Fruit fly (Drosophila melanogaster) whole organism, embryonic: ENCODE results near the gene CG12723.

Experiments
- CG10366 ChIP-seq: fragments of 200-800 bp; sonication (Bioruptor generic); IDR thresholded peaks from 2 replicates; pipeline ENCODE4 v1.3.6; 2022; ENCODE audit warnings: missing biosample characterization, missing genetic modification characterization
- CG12659 ChIP-seq: fragments of 200-800 bp; sonication (Bioruptor generic); optimal IDR thresholded peaks from 3 replicates; lab custom pipeline; 2017; ENCODE audit warnings: mild to moderate bottlenecking, missing biosample characterization, missing genetic modification reagents, missing genetic modification characterization
- CG1603 ChIP-seq: fragments of 200-800 bp; sonication (Bioruptor generic); optimal IDR thresholded peaks from 2 replicates; lab custom pipeline; 2019; ENCODE audit warnings: missing biosample characterization, mild to moderate bottlenecking, missing genetic modification characterization, moderate library complexity
- CG16863 ChIP-seq: fragments of 200-800 bp; sonication (Bioruptor generic); optimal IDR thresholded peaks from 3 replicates; lab custom pipeline; 2016; ENCODE audit warnings: missing biosample characterization, missing genetic modification characterization
- CG17359 ChIP-seq: fragments of 200-800 bp; sonication (Bioruptor generic); optimal IDR thresholded peaks from 3 replicates; lab custom pipeline; 2018; ENCODE audit warnings: missing biosample characterization, mild to moderate bottlenecking, missing genetic modification characterization, moderate library complexity
- CG17912 ChIP-seq: fragments of 200-800 bp; sonication (Bioruptor generic); optimal IDR thresholded peaks from 2 replicates; lab custom pipeline; 2018; ENCODE audit warnings: missing biosample characterization, mild to moderate bottlenecking, missing genetic modification characterization
- CG18476 ChIP-seq: fragments of 200-800 bp; sonication (Bioruptor generic); optimal IDR thresholded peaks from 2 replicates; lab custom pipeline; 2016; ENCODE audit warnings: missing biosample characterization, mild to moderate bottlenecking, missing genetic modification characterization
- CG18599 ChIP-seq: fragments of 200-800 bp; sonication (Bioruptor generic); optimal IDR thresholded peaks from 3 replicates; lab custom pipeline; 2017; ENCODE audit warnings: missing biosample characterization, missing genetic modification characterization, mild to moderate bottlenecking, moderate library complexity, missing genetic modification reagents
- CG18764 ChIP-seq: fragments of 200-800 bp; sonication (Bioruptor generic); optimal IDR thresholded peaks from 3 replicates; lab custom pipeline; 2016; ENCODE audit warnings: missing biosample characterization, missing genetic modification characterization
- CG2116 ChIP-seq: fragments of 200-800 bp; sonication (Bioruptor generic); optimal IDR thresholded peaks from 3 replicates; lab custom pipeline; 2018; ENCODE audit warnings: missing biosample characterization, mild to moderate bottlenecking, missing genetic modification characterization
- CG2712 ChIP-seq: fragments of 200-800 bp; optimal IDR thresholded peaks from 3 replicates; lab custom pipeline; 2019; ENCODE audit warnings: missing biosample characterization, mild to moderate bottlenecking, missing genetic modification characterization, moderate library complexity
- CG30403 ChIP-seq: fragments of 200-800 bp; sonication (Bioruptor generic); optimal IDR thresholded peaks from 3 replicates; lab custom pipeline; 2016; ENCODE audit warnings: missing biosample characterization, missing genetic modification characterization
- CG31224 ChIP-seq: fragments of 200-800 bp; sonication (Bioruptor generic); IDR thresholded peaks from 2 replicates; pipeline ENCODE4 v1.3.6; 2022; ENCODE audit warnings: missing biosample characterization, missing genetic modification characterization
- CG32532 ChIP-seq: fragments of 200-800 bp; sonication (Bioruptor generic); IDR thresholded peaks from 2 replicates; pipeline ENCODE4 v1.3.6; 2022; ENCODE audit warnings: missing biosample characterization, missing genetic modification characterization
- CG3281 ChIP-seq: fragments of 200-800 bp; sonication (Bioruptor generic); optimal IDR thresholded peaks from 3 replicates; lab custom pipeline; 2017; ENCODE audit warnings: missing biosample characterization, mild to moderate bottlenecking, missing genetic modification characterization
- CG33213 ChIP-seq: fragments of 200-800 bp; sonication (Bioruptor generic); optimal IDR thresholded peaks from 3 replicates; lab custom pipeline; 2016; ENCODE audit warnings: missing biosample characterization, missing genetic modification characterization
- CG3995 ChIP-seq: fragments of 200-800 bp; sonication (Bioruptor generic); optimal IDR thresholded peaks from 3 replicates; lab custom pipeline; 2016; ENCODE audit warnings: missing biosample characterization, missing genetic modification characterization
- CG4404 ChIP-seq: fragments of 200-800 bp; sonication (Bioruptor generic); IDR thresholded peaks from 2 replicates; pipeline ENCODE4 v1.3.6; 2022; ENCODE audit warnings: missing biosample characterization, missing genetic modification characterization
- CG6272 ChIP-seq: fragments of 200-800 bp; sonication (Bioruptor generic); IDR thresholded peaks from 2 replicates; pipeline ENCODE4 v1.3.6; 2022; ENCODE audit warnings: missing biosample characterization, missing genetic modification characterization
- CG7839 ChIP-seq: fragments of 200-800 bp; sonication (Bioruptor generic); optimal IDR thresholded peaks from 3 replicates; lab custom pipeline; 2018; ENCODE audit warnings: missing biosample characterization, mild to moderate bottlenecking, missing genetic modification characterization, moderate library complexity
- CG8290 ChIP-seq, 3 experiments: fragments of 200-800 bp; sonication (Bioruptor generic); optimal IDR thresholded peaks; 2 replicates each; lab custom pipeline; 2016 to 2019; ENCODE audit warnings: missing biosample characterization in 3 of 3, missing genetic modification characterization in 3 of 3, mild to moderate bottlenecking in 2 of 3, moderate library complexity in 1 of 3
- CG9932 ChIP-seq: fragments of 200-800 bp; sonication (Bioruptor generic); IDR thresholded peaks from 2 replicates; pipeline ENCODE4 v1.3.6; 2022; ENCODE audit warnings: missing biosample characterization, missing genetic modification characterization
- Fer2 ChIP-seq: fragments of 200-800 bp; sonication (Bioruptor generic); optimal IDR thresholded peaks from 2 replicates; lab custom pipeline; 2018; ENCODE audit warnings: missing biosample characterization, mild to moderate bottlenecking, missing genetic modification characterization, moderate library complexity
- HHEX ChIP-seq: fragments of 200-800 bp; sonication (Bioruptor generic); optimal IDR thresholded peaks from 3 replicates; lab custom pipeline; 2017; ENCODE audit warnings: missing biosample characterization, mild to moderate bottlenecking, missing genetic modification characterization, missing genetic modification reagents
- Hr3 ChIP-seq: fragments of 200-800 bp; sonication (Bioruptor generic); optimal IDR thresholded peaks from 3 replicates; lab custom pipeline; 2016; ENCODE audit warnings: missing biosample characterization, missing genetic modification characterization
- Hr39 ChIP-seq: fragments of >200 bp; optimal IDR thresholded peaks from 2 replicates; lab custom pipeline; 2017
- MESR4 ChIP-seq: fragments of 200-800 bp; sonication (Bioruptor generic); optimal IDR thresholded peaks from 2 replicates; lab custom pipeline; 2018; ENCODE audit warnings: missing biosample characterization, mild to moderate bottlenecking, missing genetic modification characterization, moderate library complexity
- MTF-1 ChIP-seq: fragments of 200-800 bp; sonication (Bioruptor generic); optimal IDR thresholded peaks from 2 replicates; lab custom pipeline; 2018; ENCODE audit warnings: missing biosample characterization, mild to moderate bottlenecking, missing genetic modification characterization, borderline replicate concordance
- Mad ChIP-seq: fragments of 200-800 bp; sonication (Bioruptor generic); optimal IDR thresholded peaks from 2 replicates; lab custom pipeline; 2016; ENCODE audit warnings: missing biosample characterization, missing genetic modification characterization
- PHDP ChIP-seq: fragments of 200-800 bp; sonication (Bioruptor generic); optimal IDR thresholded peaks from 3 replicates; lab custom pipeline; 2018; ENCODE audit warnings: missing biosample characterization, mild to moderate bottlenecking, missing genetic modification characterization, moderate library complexity
- Poxn ChIP-seq: fragments of 200-800 bp; sonication (Bioruptor generic); IDR thresholded peaks from 2 replicates; pipeline ENCODE4 v1.3.6; 2022; ENCODE audit warnings: missing biosample characterization, missing genetic modification characterization
- Sry-β ChIP-seq: fragments of 200-800 bp; sonication (Bioruptor generic); optimal IDR thresholded peaks from 2 replicates; lab custom pipeline; 2018; ENCODE audit warnings: missing biosample characterization, mild to moderate bottlenecking, missing genetic modification characterization, moderate library complexity
- cg ChIP-seq: fragments of 200-800 bp; sonication (Bioruptor generic); optimal IDR thresholded peaks from 3 replicates; lab custom pipeline; 2019; ENCODE audit warnings: missing biosample characterization, mild to moderate bottlenecking, missing genetic modification characterization, moderate library complexity
- cwo ChIP-seq: fragments of 200-800 bp; sonication (Bioruptor generic); optimal IDR thresholded peaks from 3 replicates; lab custom pipeline; 2017; ENCODE audit warnings: missing biosample characterization, missing genetic modification characterization, mild to moderate bottlenecking, moderate library complexity, missing genetic modification reagents
- ewg ChIP-seq: fragments of 200-800 bp; sonication (Bioruptor generic); optimal IDR thresholded peaks from 3 replicates; lab custom pipeline; 2017; ENCODE audit warnings: mild to moderate bottlenecking, missing biosample characterization, missing genetic modification reagents, missing genetic modification characterization
- hkb ChIP-seq, 2 experiments: fragments of 200-800 bp in 1 of 2; fragments of >200 bp in 1 of 2; sonication (Bioruptor generic) in 1 of 2; IDR thresholded peaks in 1 of 2; optimal IDR thresholded peaks in 1 of 2; 2 replicates each; pipeline versions ENCODE4 v1.3.6 to Lab custom; 2017 to 2022; ENCODE audit warnings: missing biosample characterization in 1 of 2, missing genetic modification characterization in 1 of 2
- maf-S ChIP-seq: fragments of 200-800 bp; sonication (Bioruptor generic); optimal IDR thresholded peaks from 2 replicates; lab custom pipeline; 2016; ENCODE audit warnings: missing biosample characterization, missing genetic modification characterization
- nerfin-2 ChIP-seq: fragments of 200-800 bp; sonication (Bioruptor generic); IDR thresholded peaks from 2 replicates; pipeline ENCODE4 v1.3.6; 2022; ENCODE audit warnings: missing biosample characterization, missing genetic modification characterization; ENCODE audit not compliant: partially characterized antibody
- onecut ChIP-seq: fragments of 200-800 bp; sonication (Bioruptor generic); IDR thresholded peaks from 2 replicates; pipeline ENCODE4 v1.3.6; 2022; ENCODE audit warnings: missing biosample characterization, missing genetic modification characterization
- otp ChIP-seq: fragments of 200-800 bp; sonication (Bioruptor generic); IDR thresholded peaks from 3 replicates; pipeline ENCODE4, ENCODE4 v1.3.6; 2022; ENCODE audit warnings: missing biosample characterization, missing genetic modification characterization
- pan ChIP-seq, 4 experiments: fragments of >200 bp in 3 of 4; fragments of 200-800 bp in 1 of 4; sonication (Bioruptor generic) in 1 of 4; optimal IDR thresholded peaks in 3 of 4; IDR thresholded peaks in 1 of 4; 2 replicates each; pipeline versions ENCODE4 v1.3.6 to Lab custom; 2017 to 2022; ENCODE audit warnings: missing biosample characterization in 2 of 4, missing genetic modification characterization in 2 of 4, mixed read lengths in 1 of 4
- pfk ChIP-seq: fragments of 200-800 bp; sonication (Bioruptor generic); optimal IDR thresholded peaks from 2 replicates; lab custom pipeline; 2018; ENCODE audit warnings: missing biosample characterization, mild to moderate bottlenecking, missing genetic modification characterization, moderate library complexity
- pzg ChIP-seq: fragments of 200-800 bp; sonication (Bioruptor generic); optimal IDR thresholded peaks from 3 replicates; lab custom pipeline; 2018; ENCODE audit warnings: missing biosample characterization, mild to moderate bottlenecking, missing genetic modification characterization, moderate library complexity
- sima ChIP-seq: fragments of 200-800 bp; sonication (Bioruptor generic); optimal IDR thresholded peaks from 2 replicates; lab custom pipeline; 2016; ENCODE audit warnings: missing biosample characterization, missing genetic modification characterization
- sisA ChIP-seq: fragments of 200-800 bp; sonication (Bioruptor generic); IDR thresholded peaks from 2 replicates; pipeline ENCODE4 v1.3.6; 2022; ENCODE audit warnings: missing biosample characterization, missing genetic modification characterization
- sna ChIP-seq: fragments of 200-800 bp; sonication (Bioruptor generic); IDR thresholded peaks from 2 replicates; pipeline ENCODE4 v1.3.6; 2022; ENCODE audit warnings: missing biosample characterization, missing genetic modification characterization; ENCODE audit not compliant: partially characterized antibody
- sob ChIP-seq: fragments of 200-800 bp; sonication (Bioruptor generic); IDR thresholded peaks from 2 replicates; pipeline ENCODE4 v1.3.6; 2022; ENCODE audit warnings: missing biosample characterization, missing genetic modification characterization
- usp ChIP-seq: fragments of >200 bp; optimal IDR thresholded peaks from 2 replicates; lab custom pipeline; 2017; ENCODE audit warnings: missing biosample characterization, missing genetic modification characterization
- wek ChIP-seq: fragments of 200-800 bp; sonication (Bioruptor generic); optimal IDR thresholded peaks from 3 replicates; lab custom pipeline; 2018; ENCODE audit warnings: missing biosample characterization, mild to moderate bottlenecking, missing genetic modification characterization, moderate library complexity

The CG12723 gene

dm6 chrX:13238294-13238917 lies 46.7 kb upstream of the CG12723 start (continued):
- TF ChIP-seq maf-S (GFP tag; lab: Kevin White, UChicago) (no peak), CG9932 (GFP tag; lab: Robert Waterston, UW) (no peak), sob (no peak), hkb (optimal IDR thresholded peaks at IDR 0.05; lab: Kevin White, UChicago) (no peak), hkb (GFP tag; IDR thresholded peaks at IDR 0.05; lab: Robert Waterston, UW) (no peak), CG16863 (GFP tag; lab: Kevin White, UChicago) (no peak), CG3995 (GFP tag; lab: Kevin White, UChicago) (no peak), Mad (GFP tag; lab: Kevin White, UChicago) (no peak), CG4404 (GFP tag; lab: Robert Waterston, UW) (no peak), pzg (GFP tag; lab: Kevin White, UChicago) (no peak), sna (no peak), Sry-β (GFP tag; lab: Kevin White, UChicago) (no peak), onecut (GFP tag; lab: Robert Waterston, UW) (no peak), ewg (GFP tag; lab: Kevin White, UChicago) (no peak), CG7839 (peak; percentile 42), Poxn (GFP tag; lab: Robert Waterston, UW) (no peak), CG10366 (GFP tag; lab: Robert Waterston, UW) (no peak), usp (no peak), otp (GFP tag; lab: Robert Waterston, UW) (no peak), sima (GFP tag; lab: Kevin White, UChicago) (no peak), CG18599 (GFP tag; lab: Kevin White, UChicago) (no peak), CG30403 (GFP tag; lab: Kevin White, UChicago) (peak; percentile 41), PHDP (peak; percentile 6), CG3281 (GFP tag; lab: Kevin White, UChicago) (no peak), pfk (GFP tag; lab: Kevin White, UChicago) (no peak), nerfin-2 (no peak), sisA (no peak), CG17359 (tag; lab: Kevin White, UChicago) (peak; percentile 29), CG32532 (no peak), CG17912 (GFP tag; lab: Kevin White, UChicago) (no peak), Hr39 (peak; percentile 60), wek (GFP tag; lab: Kevin White, UChicago) (no peak), CG18476 (GFP tag; lab: Kevin White, UChicago) (no peak), Fer2 (tag; lab: Kevin White, UChicago) (no peak), pan (optimal IDR thresholded peaks at IDR 0.05; lab: Kevin White, UChicago) (no peak), pan (GFP tag; optimal IDR thresholded peaks at IDR 0.05 in 1 of 2, IDR thresholded peaks at IDR 0.05 in 1 of 2) (no peak), cwo (no peak), MESR4 (no peak), CG1603 (tag; lab: Kevin White, UChicago) (peak; percentile 3), CG8290 (GFP tag; optimal IDR thresholded peaks at IDR 0.05; lab: Kevin White, UChicago) (no peak), CG8290 (tag; optimal IDR thresholded peaks at IDR 0.05; lab: Kevin White, UChicago) (no peak), CG33213 (GFP tag; lab: Kevin White, UChicago) (no peak), CG2116 (no peak), HHEX (GFP tag; lab: Kevin White, UChicago) (no peak), CG31224 (GFP tag; lab: Robert Waterston, UW) (no peak), CG12659 (GFP tag; lab: Kevin White, UChicago) (no peak), CG18764 (no peak), MTF-1 (GFP tag; lab: Kevin White, UChicago) (no peak), Hr3 (GFP tag; lab: Kevin White, UChicago) (no peak), CG2712 (peak; percentile 34), CG6272 (no peak), cg (GFP tag; lab: Kevin White, UChicago) (no peak)
